Worm (Caenorhabditis elegans) whole organism, early embryonic: Measurements from ENCODE around the gene Y32H12A.8.

Source experiments
- ama-1 ChIP-seq: fragments of 150-350 bp; optimal IDR thresholded peaks from 2 replicates; lab custom pipeline; 2014
- hmg-4 ChIP-seq: fragments of 200-800 bp; sonication (Bioruptor generic); optimal IDR thresholded peaks from 2 replicates; lab custom pipeline; 2018; ENCODE audit warnings: mild to moderate bottlenecking, missing genetic modification characterization, missing compliant biosample characterization
- hnd-1 ChIP-seq: sonication (generic microtip); optimal IDR thresholded peaks from 2 replicates; lab custom pipeline; 2016; ENCODE audit warnings: missing genetic modification characterization, missing compliant biosample characterization
- scrt-1 ChIP-seq: fragments of 200-800 bp; sonication (Bioruptor generic); IDR thresholded peaks from 2 replicates; pipeline ENCODE4 v1.3.6; 2022; ENCODE audit warnings: missing genetic modification characterization, missing compliant biosample characterization

- TF ChIP-seq scrt-1 (GFP tag; lab: Robert Waterston, UW): no peak
- no peak for TF ChIP-seq ama-1
- no peak for TF ChIP-seq hmg-4
- TF ChIP-seq hnd-1 (tag; lab: Kevin White, UChicago): no peak
Measured at ce11 chrIII:5405628-5406084, at the start of gene Y32H12A.8, which contains the start of gene W03A5.2.
